Worm (Caenorhabditis elegans) whole organism, young adult: Measurements from ENCODE around the gene ZK353.9.
A peak's percentile ranks its signal among the peaks of the same experiment; 100 is the strongest.

Source experiments
- B0035.1 ChIP-seq: sonication (generic microtip); optimal IDR thresholded peaks from 2 replicates; lab custom pipeline; 2016; ENCODE audit warnings: missing genetic modification characterization, mild to moderate bottlenecking, missing compliant biosample characterization, missing genotype, missing genetic modification reagents
- B0261.1 ChIP-seq: sonication (generic microtip); optimal IDR thresholded peaks from 2 replicates; lab custom pipeline; 2016; ENCODE audit warnings: mild to moderate bottlenecking, missing genetic modification characterization, moderate library complexity, missing compliant biosample characterization
- D2030.7 ChIP-seq: fragments of 200-800 bp; sonication (Bioruptor generic); IDR thresholded peaks from 2 replicates; pipeline ENCODE4 v1.3.6; 2022; ENCODE audit warnings: missing genetic modification reagents, missing genetic modification characterization, missing compliant biosample characterization
- F23B12.7 ChIP-seq: sonication (generic microtip); optimal IDR thresholded peaks from 2 replicates; lab custom pipeline; 2017; ENCODE audit warnings: missing genetic modification characterization, mild to moderate bottlenecking, missing compliant biosample characterization, antibody characterized with exemption, moderate library complexity; ENCODE audit not compliant: insufficient read depth
- F33H1.4 ChIP-seq: fragments of 200-800 bp; sonication (Bioruptor generic); IDR thresholded peaks from 2 replicates; pipeline ENCODE4 v1.3.6; 2022; ENCODE audit warnings: missing genetic modification reagents, missing genetic modification characterization, missing compliant biosample characterization
- F57A8.1 ChIP-seq: fragments of 200-800 bp; sonication (Bioruptor generic); optimal IDR thresholded peaks from 2 replicates; lab custom pipeline; 2018; ENCODE audit warnings: mild to moderate bottlenecking, missing genetic modification characterization, moderate library complexity, missing compliant biosample characterization
- K12H6.12 ChIP-seq: fragments of 200-800 bp; sonication (Bioruptor generic); optimal IDR thresholded peaks from 2 replicates; lab custom pipeline; 2018; ENCODE audit warnings: mild to moderate bottlenecking, missing genetic modification characterization, missing compliant biosample characterization
- Y53F4B.3 ChIP-seq: fragments of 200-800 bp; sonication (Bioruptor generic); IDR thresholded peaks from 2 replicates; pipeline ENCODE4 v1.3.6; 2022; ENCODE audit warnings: missing genetic modification reagents, missing genetic modification characterization, missing compliant biosample characterization
- Y56A3A.18 ChIP-seq: fragments of 200-800 bp; sonication (Bioruptor generic); IDR thresholded peaks from 2 replicates; pipeline ENCODE4 v1.3.6; 2022; ENCODE audit warnings: missing genetic modification reagents, missing genetic modification characterization, missing compliant biosample characterization
- akir-1 ChIP-seq: fragments of 200-800 bp; sonication (Bioruptor generic); optimal IDR thresholded peaks from 2 replicates; lab custom pipeline; 2018; ENCODE audit warnings: mild to moderate bottlenecking, missing genetic modification characterization, moderate library complexity, missing compliant biosample characterization
- ama-1 ChIP-seq, 3 experiments: fragments of 150-350 bp in 1 of 3; sonication (generic microtip) in 2 of 3; optimal IDR thresholded peaks; 2 replicates each; lab custom pipeline; 2014 to 2018; ENCODE audit warnings: missing biosample characterization in 2 of 3, missing genetic modification characterization in 2 of 3, missing genetic modification reagents in 2 of 3
- aptf-3 ChIP-seq: fragments of 200-800 bp; sonication (Bioruptor generic); IDR thresholded peaks from 2 replicates; pipeline ENCODE4 v1.3.6; 2022; ENCODE audit warnings: missing genetic modification characterization, missing compliant biosample characterization
- atf-7 ChIP-seq: sonication (generic microtip); optimal IDR thresholded peaks from 2 replicates; lab custom pipeline; 2017; ENCODE audit warnings: mild to moderate bottlenecking, missing genetic modification characterization, missing compliant biosample characterization
- athp-1 ChIP-seq: sonication (generic microtip); optimal IDR thresholded peaks from 2 replicates; lab custom pipeline; 2017; ENCODE audit warnings: mild to moderate bottlenecking, missing genetic modification characterization, missing compliant biosample characterization
- attf-5 ChIP-seq: fragments of 200-800 bp; sonication (Bioruptor generic); optimal IDR thresholded peaks from 2 replicates; lab custom pipeline; 2018; ENCODE audit warnings: mild to moderate bottlenecking, missing genetic modification characterization, missing compliant biosample characterization
- bed-2 ChIP-seq: fragments of 200-800 bp; sonication (Bioruptor generic); IDR thresholded peaks from 2 replicates; pipeline ENCODE4 v1.3.6; 2022; ENCODE audit warnings: missing genetic modification reagents, missing genetic modification characterization, missing compliant biosample characterization
- ceh-27 ChIP-seq: fragments of 200-800 bp; sonication (Bioruptor generic); optimal IDR thresholded peaks from 2 replicates; lab custom pipeline; 2018; ENCODE audit warnings: mild to moderate bottlenecking, missing genetic modification characterization, moderate library complexity, missing compliant biosample characterization
- ceh-58 ChIP-seq: fragments of 200-800 bp; sonication (Bioruptor generic); IDR thresholded peaks from 2 replicates; pipeline ENCODE4 v1.3.6; 2022; ENCODE audit warnings: missing genetic modification characterization, missing compliant biosample characterization
- chd-7 ChIP-seq: sonication (generic microtip); optimal IDR thresholded peaks from 2 replicates; lab custom pipeline; 2016; ENCODE audit warnings: mild to moderate bottlenecking, missing genetic modification characterization, moderate library complexity, missing compliant biosample characterization
- die-1 ChIP-seq: sonication (generic microtip); optimal IDR thresholded peaks from 2 replicates; lab custom pipeline; 2016; ENCODE audit warnings: missing genotype, mild to moderate bottlenecking, missing genetic modification characterization, missing compliant biosample characterization
- dox-1 ChIP-seq: fragments of 200-800 bp; sonication (Bioruptor generic); IDR thresholded peaks from 2 replicates; pipeline ENCODE4 v1.3.6; 2022; ENCODE audit warnings: missing genetic modification reagents, missing genetic modification characterization, missing compliant biosample characterization
- efl-1 ChIP-seq: fragments of 150-350 bp; optimal IDR thresholded peaks from 2 replicates; lab custom pipeline; 2014; ENCODE audit warnings: missing biosample characterization, missing genetic modification reagents, missing genetic modification characterization
- ekl-4 ChIP-seq: fragments of 200-800 bp; sonication (Bioruptor generic); IDR thresholded peaks from 2 replicates; pipeline ENCODE4 v1.3.6; 2022; ENCODE audit warnings: missing genetic modification reagents, missing genetic modification characterization, missing compliant biosample characterization
- ets-4 ChIP-seq: fragments of 200-800 bp; sonication (Bioruptor generic); optimal IDR thresholded peaks from 2 replicates; lab custom pipeline; 2018; ENCODE audit warnings: mild to moderate bottlenecking, missing genetic modification characterization, missing compliant biosample characterization
- him-1 ChIP-seq: sonication (generic microtip); optimal IDR thresholded peaks from 2 replicates; lab custom pipeline; 2016; ENCODE audit warnings: missing genotype, missing genetic modification reagents, missing genetic modification characterization, missing compliant biosample characterization
- hmg-1.2 ChIP-seq: fragments of 200-800 bp; sonication (Bioruptor generic); IDR thresholded peaks from 2 replicates; pipeline ENCODE4 v1.3.6; 2022; ENCODE audit warnings: missing genetic modification reagents, missing genetic modification characterization, missing compliant biosample characterization
- hmg-20 ChIP-seq: fragments of 200-800 bp; sonication (Bioruptor generic); IDR thresholded peaks from 2 replicates; pipeline ENCODE4 v1.3.6; 2022; ENCODE audit warnings: missing genetic modification reagents, missing genetic modification characterization, missing compliant biosample characterization
- let-526 ChIP-seq: fragments of 200-800 bp; sonication (Bioruptor generic); IDR thresholded peaks from 2 replicates; pipeline ENCODE4 v1.3.6; 2022; ENCODE audit warnings: missing genetic modification reagents, missing genetic modification characterization, missing compliant biosample characterization
- lin-40 ChIP-seq: sonication (generic microtip); optimal IDR thresholded peaks from 2 replicates; lab custom pipeline; 2016; ENCODE audit warnings: missing genetic modification characterization, mild to moderate bottlenecking, missing compliant biosample characterization, missing genotype, missing genetic modification reagents
- lir-1 ChIP-seq: fragments of 200-800 bp; sonication (Bioruptor generic); conservative IDR thresholded peaks from 2 replicates; pipeline ENCODE4 v1.3.6; 2022; ENCODE audit warnings: missing genetic modification reagents, missing genetic modification characterization, missing compliant biosample characterization
- lsl-1 ChIP-seq: fragments of 200-800 bp; sonication (Bioruptor generic); optimal IDR thresholded peaks from 2 replicates; lab custom pipeline; 2018; ENCODE audit warnings: mild to moderate bottlenecking, missing genetic modification characterization, moderate library complexity, missing compliant biosample characterization
- madf-10 ChIP-seq: sonication (generic microtip); optimal IDR thresholded peaks from 2 replicates; lab custom pipeline; 2016; ENCODE audit warnings: mild to moderate bottlenecking, missing genetic modification characterization, missing compliant biosample characterization
- madf-6 ChIP-seq: fragments of 200-800 bp; sonication (Bioruptor generic); IDR thresholded peaks from 2 replicates; pipeline ENCODE4 v1.3.6; 2022; ENCODE audit warnings: missing genetic modification reagents, missing genetic modification characterization, missing compliant biosample characterization
- madf-8 ChIP-seq: fragments of 200-800 bp; sonication (Bioruptor generic); conservative IDR thresholded peaks from 2 replicates; pipeline ENCODE4 v1.3.6; 2022; ENCODE audit warnings: missing genetic modification reagents, missing genetic modification characterization, missing compliant biosample characterization
- mel-28 ChIP-seq: sonication (generic microtip); optimal IDR thresholded peaks from 2 replicates; lab custom pipeline; 2016; ENCODE audit warnings: borderline replicate concordance, mild to moderate bottlenecking, missing genetic modification characterization, missing compliant biosample characterization
- nfyb-1 ChIP-seq: fragments of 200-800 bp; sonication (Bioruptor generic); IDR thresholded peaks from 2 replicates; pipeline ENCODE4 v1.3.6; 2022; ENCODE audit warnings: missing genetic modification reagents, missing genetic modification characterization, missing compliant biosample characterization
- nhr-80 ChIP-seq: sonication (generic microtip); optimal IDR thresholded peaks from 2 replicates; lab custom pipeline; 2016; ENCODE audit warnings: missing genetic modification characterization, missing compliant biosample characterization
- rec-8 ChIP-seq, 2 experiments: sonication (generic microtip); optimal IDR thresholded peaks; 2 replicates each; lab custom pipeline; 2016; ENCODE audit warnings: mild to moderate bottlenecking in 2 of 2, missing genetic modification characterization in 2 of 2, missing genetic modification reagents in 2 of 2, missing genotype in 2 of 2, missing biosample characterization in 1 of 2, missing compliant biosample characterization in 1 of 2, moderate library complexity in 1 of 2
- sea-2 ChIP-seq: fragments of 200-800 bp; sonication (Bioruptor generic); IDR thresholded peaks from 2 replicates; pipeline ENCODE4 v1.3.6; 2022; ENCODE audit warnings: missing genetic modification characterization, missing compliant biosample characterization
- tlf-1 ChIP-seq: fragments of 200-800 bp; sonication (Bioruptor generic); optimal IDR thresholded peaks from 2 replicates; lab custom pipeline; 2018; ENCODE audit warnings: mild to moderate bottlenecking, missing genetic modification characterization, missing compliant biosample characterization
- xnd-1 ChIP-seq: sonication (generic microtip); optimal IDR thresholded peaks from 2 replicates; lab custom pipeline; 2016; ENCODE audit warnings: missing genotype, missing genetic modification reagents, missing genetic modification characterization, missing compliant biosample characterization
- zfh-2 ChIP-seq: fragments of 200-800 bp; sonication (Bioruptor generic); conservative IDR thresholded peaks from 2 replicates; pipeline ENCODE4 v1.3.6; 2022; ENCODE audit warnings: missing genetic modification reagents, missing genetic modification characterization, missing compliant biosample characterization
- ztf-18 ChIP-seq: sonication (generic microtip); optimal IDR thresholded peaks from 2 replicates; lab custom pipeline; 2016; ENCODE audit warnings: missing genotype, mild to moderate bottlenecking, missing genetic modification characterization, missing compliant biosample characterization
- ztf-25 ChIP-seq: fragments of 200-800 bp; sonication (Bioruptor generic); IDR thresholded peaks from 2 replicates; pipeline ENCODE4 v1.3.6; 2022; ENCODE audit warnings: missing genetic modification reagents, missing genetic modification characterization, missing compliant biosample characterization

Gene ZK353.9

DNA sequence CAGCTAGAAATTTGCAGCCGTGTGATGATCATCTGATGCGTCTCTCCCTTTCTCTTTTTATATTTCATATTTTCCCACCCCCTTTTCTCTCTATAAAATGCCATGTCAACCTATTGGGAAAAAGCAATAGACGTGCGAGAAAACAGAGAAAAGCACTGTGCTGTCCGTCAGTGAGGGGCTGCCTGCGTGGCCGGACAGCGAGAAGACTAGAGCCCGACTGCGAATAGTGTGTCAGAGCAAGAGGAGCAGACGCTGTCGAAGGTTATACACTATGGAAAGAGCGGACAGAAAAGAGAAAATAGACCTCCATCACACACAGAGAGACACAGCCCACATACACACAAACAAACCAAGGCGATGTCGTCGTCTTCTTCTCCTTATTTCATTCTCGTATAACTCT is 15.8 kb downstream of the ZK353.9 start (continued):
- TF ChIP-seq akir-1 (GFP tag; lab: Kevin White, UChicago) (no peak), lsl-1 (GFP tag; lab: Kevin White, UChicago) (no peak), atf-7 (tag; lab: Kevin White, UChicago) (peak; percentile 34), lin-40 (tag; lab: Kevin White, UChicago) (peak; percentile 74), D2030.7 (GFP tag; lab: Robert Waterston, UW) (no peak), B0261.1 (tag; lab: Kevin White, UChicago) (no peak), bed-2 (no peak), lir-1 (0 out of 2 replicates have a peak, but pooled peaks have one; percentile 9), madf-6 (GFP tag; lab: Robert Waterston, UW) (no peak), ets-4 (GFP tag; lab: Kevin White, UChicago) (peak; percentile 68), Y53F4B.3 (no peak), F33H1.4 (no peak), rec-8 (tag; optimal IDR thresholded peaks at IDR 0.05; lab: Kevin White, UChicago) (no peak), chd-7 (peak; percentile 20), dox-1 (peak; percentile 83), F57A8.1 (GFP tag; lab: Kevin White, UChicago) (no peak), let-526 (GFP tag; lab: Robert Waterston, UW) (0 out of 2 replicates have a peak, but pooled peaks have one; percentile 40), ceh-27 (GFP tag; lab: Kevin White, UChicago) (peak; percentile 49), zfh-2 (peak; percentile 94), die-1 (tag; lab: Kevin White, UChicago) (peak; percentile 25), K12H6.12 (tag; lab: Kevin White, UChicago) (peak; percentile 83), attf-5 (GFP tag; lab: Kevin White, UChicago) (peak; percentile 84), Y56A3A.18 (GFP tag; lab: Robert Waterston, UW) (peak; percentile 65; the same call in 1 of the 2 replicates), tlf-1 (no peak), aptf-3 (no peak), nfyb-1 (GFP tag; lab: Robert Waterston, UW) (peak; percentile 87), F23B12.7 (no peak), madf-10 (tag; lab: Kevin White, UChicago) (peak; percentile 65), ekl-4 (GFP tag; lab: Robert Waterston, UW) (peak; percentile 58; the same call in 1 of the 2 replicates)

ce11 chrIII:8426271-8426670 is 17.0 kb downstream of the ZK353.9 start, which contains the start of gene cec-1:
Gene cec-1, plus strand, starts transcription at chrIII:8426333.
- TF ChIP-seq sea-2 (GFP tag; lab: Robert Waterston, UW) (no peak), lin-40 (tag; lab: Kevin White, UChicago) (peak; percentile 16)

- no peak for TF ChIP-seq rec-8 (tag; optimal IDR thresholded peaks at IDR 0.05; lab: Kevin White, UChicago)
- TF ChIP-seq ceh-58 (GFP tag; lab: Robert Waterston, UW), result no peak
- TF ChIP-seq tlf-1, result no peak
- no peak for TF ChIP-seq ztf-25 (GFP tag; lab: Robert Waterston, UW)
- no peak for TF ChIP-seq hmg-1.2 (GFP tag; lab: Robert Waterston, UW)
- no peak for TF ChIP-seq mel-28
- TF ChIP-seq aptf-3, result no peak
- peak; percentile 59 for TF ChIP-seq lsl-1 (GFP tag; lab: Kevin White, UChicago)
- peak; percentile 96 for TF ChIP-seq madf-6 (GFP tag; lab: Robert Waterston, UW)
- no peak for TF ChIP-seq hmg-20 (GFP tag; lab: Robert Waterston, UW)
- no peak for TF ChIP-seq B0035.1 (tag; lab: Kevin White, UChicago)
- TF ChIP-seq atf-7 (tag; lab: Kevin White, UChicago), result no peak
- TF ChIP-seq him-1 (tag; lab: Kevin White, UChicago), result no peak
- peak; percentile 36; the same call in 1 of the 2 replicates for TF ChIP-seq F33H1.4
- TF ChIP-seq madf-8 (GFP tag; lab: Robert Waterston, UW), result peak; percentile 95
- peak; percentile 44; the same call in 1 of the 2 replicates for TF ChIP-seq D2030.7 (GFP tag; lab: Robert Waterston, UW)
- TF ChIP-seq ztf-18 (tag; lab: Kevin White, UChicago), result no peak
- no peak for TF ChIP-seq nhr-80
- no peak for TF ChIP-seq efl-1 (GFP tag; lab: Kevin White, UChicago)
- TF ChIP-seq ama-1 (optimal IDR thresholded peaks at IDR 0.05; lab: Kevin White, UChicago), result no peak
- no peak for TF ChIP-seq ama-1 (GFP tag; optimal IDR thresholded peaks at IDR 0.05; lab: Kevin White, UChicago)
- TF ChIP-seq xnd-1 (tag; lab: Kevin White, UChicago), result peak; percentile 81
- no peak for TF ChIP-seq athp-1 (tag; lab: Kevin White, UChicago)
- TF ChIP-seq zfh-2, result no peak
- TF ChIP-seq F23B12.7, result peak; percentile 1
- TF ChIP-seq let-526 (GFP tag; lab: Robert Waterston, UW), result no peak
Observed at ce11 chrIII:8429035-8429434, 19.7 kb downstream of the ZK353.9 start, which contains the start of gene ZK1236.1. Gene ZK1236.1, plus strand, starts transcription at chrIII:8429297.
